Fruit fly (Drosophila melanogaster): ENCODE data around the gene CG11885.

CG11885 gene

dm6 chr2L:403627-404575 is 17.3 kb downstream of the CG11885 start, which contains the start of gene Polr1B (continued):
- TF ChIP-seq jigr1 (GFP tag; IDR thresholded peaks at IDR 0.05) (no peak), slp2 (GFP tag; optimal IDR thresholded peaks at IDR 0.05) (no peak), Max (GFP tag; optimal IDR thresholded peaks at IDR 0.05) (peak; percentile 80), CG17568 (GFP tag; optimal IDR thresholded peaks at IDR 0.05) (no peak), CG7271 (tag; optimal IDR thresholded peaks at IDR 0.05) (no peak), Ets97D (GFP tag; optimal IDR thresholded peaks at IDR 0.05) (peak; percentile 42), fru (optimal IDR thresholded peaks at IDR 0.05) (no peak), so (GFP tag; IDR thresholded peaks at IDR 0.05) (no peak), CG10147 (GFP tag; optimal IDR thresholded peaks at IDR 0.05) (no peak), Doc3 (GFP tag; IDR thresholded peaks at IDR 0.05; ENCODE audit: partially characterized antibody) (no peak; the same call in 2 of the 3 replicates), Six4 (GFP tag; optimal IDR thresholded peaks at IDR 0.05) (no peak), lov (optimal IDR thresholded peaks at IDR 0.05) (no peak), lov (GFP tag; IDR thresholded peaks at IDR 0.05) (0 out of 3 replicates have a peak, but pooled peaks have one; percentile 32), MESR4 (GFP tag; optimal IDR thresholded peaks at IDR 0.05) (peak; percentile 42), Spps (tag; optimal IDR thresholded peaks at IDR 0.05) (no peak), CG33213 (GFP tag; optimal IDR thresholded peaks at IDR 0.05) (no peak), bcd (GFP tag; optimal IDR thresholded peaks at IDR 0.05) (no peak), C15 (GFP tag; IDR thresholded peaks at IDR 0.05) (no peak), cg (GFP tag; optimal IDR thresholded peaks at IDR 0.05) (no peak), CG3163 (GFP tag; optimal IDR thresholded peaks at IDR 0.05) (no peak), Elba2 (GFP tag; optimal IDR thresholded peaks at IDR 0.05) (peak; percentile 38), CG14710 (tag; optimal IDR thresholded peaks at IDR 0.05) (peak; percentile 71), gt (GFP tag; IDR thresholded peaks at IDR 0.05) (no peak), corto (GFP tag; optimal IDR thresholded peaks at IDR 0.05) (no peak), CG3281 (GFP tag; optimal IDR thresholded peaks at IDR 0.05) (no peak), Hr78 (GFP tag; optimal IDR thresholded peaks at IDR 0.05) (no peak), ato (GFP tag; IDR thresholded peaks at IDR 0.05; ENCODE audit: partially characterized antibody) (no peak), Dll (GFP tag; IDR thresholded peaks at IDR 0.05; ENCODE audit: partially characterized antibody) (peak; percentile 70; the same call in 3 of the 4 replicates), Taf1 (GFP tag; IDR thresholded peaks at IDR 0.05) (no peak), Nf-YC (tag; optimal IDR thresholded peaks at IDR 0.05) (no peak), CG3838 (GFP tag; optimal IDR thresholded peaks at IDR 0.05) (no peak), btn (GFP tag; optimal IDR thresholded peaks at IDR 0.05) (no peak), z (GFP tag; IDR thresholded peaks at IDR 0.05) (no peak), CG18619 (GFP tag; optimal IDR thresholded peaks at IDR 0.05) (no peak), CG31224 (GFP tag; IDR thresholded peaks at IDR 0.05) (no peak), Adf1 (GFP tag; IDR thresholded peaks at IDR 0.05) (no peak), ci (GFP tag; IDR thresholded peaks at IDR 0.05) (no peak), D19A (tag; optimal IDR thresholded peaks at IDR 0.05) (no peak), CG11504 (tag; optimal IDR thresholded peaks at IDR 0.05) (no peak), Meics (GFP tag; optimal IDR thresholded peaks at IDR 0.05) (no peak), CG10267 (tag; optimal IDR thresholded peaks at IDR 0.05) (peak; percentile 46), CG13424 (tag; optimal IDR thresholded peaks at IDR 0.05) (peak; percentile 31), CG30431 (GFP tag; optimal IDR thresholded peaks at IDR 0.05) (no peak), dimm (GFP tag; IDR thresholded peaks at IDR 0.05) (no peak), CG10209 (GFP tag; optimal IDR thresholded peaks at IDR 0.05) (no peak), Dek (tag; optimal IDR thresholded peaks at IDR 0.05) (peak; percentile 27), onecut (GFP tag; IDR thresholded peaks at IDR 0.05) (no peak), hb (GFP tag; IDR thresholded peaks at IDR 0.05; ENCODE audit: partially characterized antibody) (no peak), CG14441 (GFP tag; IDR thresholded peaks at IDR 0.05) (no peak)

Measured in whole organism, embryonic.